Worm (Caenorhabditis elegans): ENCODE measurements around the gene C18B2.2.

C18B2.2 gene

ce11 chrX:3623162-3623561 is at the start of gene C18B2.2:
C18B2.2 (plus strand) TSS chrX:3623462.
- TF ChIP-seq aha-1 (tag) (peak; percentile 61), nhr-76 (tag; optimal IDR thresholded peaks at IDR 0.05) (no peak)

- TF ChIP-seq F49E8.2 (tag; optimal IDR thresholded peaks at IDR 0.05; ENCODE audit: borderline replicate concordance) (no peak), tag-97 (GFP tag; IDR thresholded peaks at IDR 0.05) (no peak), ama-1 (optimal IDR thresholded peaks at IDR 0.05) (no peak), daf-8 (GFP tag; IDR thresholded peaks at IDR 0.05) (no peak), ces-1 (GFP tag; optimal IDR thresholded peaks at IDR 0.05) (no peak), nhr-10 (tag; optimal IDR thresholded peaks at IDR 0.05) (no peak), daf-19 (GFP tag; conservative IDR thresholded peaks at IDR 0.05) (no peak), madf-5 (GFP tag; IDR thresholded peaks at IDR 0.05) (no peak), Y5F2A.4 (GFP tag; optimal IDR thresholded peaks at IDR 0.05) (no peak), mxl-3 (GFP tag; optimal IDR thresholded peaks at IDR 0.05) (no peak), F44E2.7 (GFP tag; IDR thresholded peaks at IDR 0.05) (no peak), attf-4 (tag; optimal IDR thresholded peaks at IDR 0.05) (no peak), lin-38 (GFP tag; IDR thresholded peaks at IDR 0.05) (no peak), lim-7 (GFP tag; IDR thresholded peaks at IDR 0.05) (no peak), mep-1 (tag; optimal IDR thresholded peaks at IDR 0.05) (no peak), fos-1 (tag; optimal IDR thresholded peaks at IDR 0.05) (no peak)
Measured at ce11 chrX:3573482-3573881, 49.8 kb upstream of the C18B2.2 start, which contains the start of gene T27A10.5. T27A10.5 (minus strand) TSS chrX:3573582.

ce11 chrX:3576239-3576638 is 47.0 kb upstream of the C18B2.2 start, which contains the start of gene ckc-1:
ckc-1 (plus strand) TSS chrX:3576606.
- TF ChIP-seq nhr-11 (tag; optimal IDR thresholded peaks at IDR 0.05), result no peak
- no peak for TF ChIP-seq fos-1 (tag; optimal IDR thresholded peaks at IDR 0.05)
- no peak for TF ChIP-seq nhr-25 (tag; optimal IDR thresholded peaks at IDR 0.05; ENCODE audit: borderline replicate concordance, insufficient read depth)
- no peak for TF ChIP-seq lir-3 (tag; optimal IDR thresholded peaks at IDR 0.05)
- TF ChIP-seq fkh-10 (GFP tag; optimal IDR thresholded peaks at IDR 0.05), result no peak
- peak; percentile 85 for TF ChIP-seq php-3 (GFP tag; IDR thresholded peaks at IDR 0.05)
- no peak for TF ChIP-seq Y75B8A.6 (GFP tag; IDR thresholded peaks at IDR 0.05)
- TF ChIP-seq sdz-12 (GFP tag; optimal IDR thresholded peaks at IDR 0.05), result no peak
- TF ChIP-seq dve-1 (tag; optimal IDR thresholded peaks at IDR 0.05; ENCODE audit: insufficient read depth), result peak; percentile 91
- no peak for TF ChIP-seq unc-130 (GFP tag; optimal IDR thresholded peaks at IDR 0.05)
- TF ChIP-seq gei-8 (GFP tag; optimal IDR thresholded peaks at IDR 0.05), result no peak
- no peak for TF ChIP-seq zip-11 (GFP tag; IDR thresholded peaks at IDR 0.05)
- TF ChIP-seq mxl-3 (GFP tag; optimal IDR thresholded peaks at IDR 0.05), result no peak
- TF ChIP-seq D1046.2 (GFP tag; IDR thresholded peaks at IDR 0.05), result no peak
- TF ChIP-seq dpl-1 (GFP tag; optimal IDR thresholded peaks at IDR 0.05), result no peak
- no peak for TF ChIP-seq ceh-62 (tag; optimal IDR thresholded peaks at IDR 0.05)
- TF ChIP-seq F37D6.2 (tag; optimal IDR thresholded peaks at IDR 0.05), result no peak
- TF ChIP-seq egl-27 (tag; optimal IDR thresholded peaks at IDR 0.05), result no peak
- no peak for TF ChIP-seq daf-8 (GFP tag; IDR thresholded peaks at IDR 0.05)
- TF ChIP-seq lin-13 (GFP tag; optimal IDR thresholded peaks at IDR 0.05), result no peak
- TF ChIP-seq nhr-6 (tag; optimal IDR thresholded peaks at IDR 0.05), result no peak
- no peak for TF ChIP-seq F49E8.2 (tag; optimal IDR thresholded peaks at IDR 0.05; ENCODE audit: borderline replicate concordance)
- no peak for TF ChIP-seq aha-1 (tag)
- TF ChIP-seq tra-1 (GFP tag; IDR thresholded peaks at IDR 0.05), result peak; percentile 75
- no peak for TF ChIP-seq dmd-9 (GFP tag; IDR thresholded peaks at IDR 0.05)
- no peak for TF ChIP-seq arid-1 (GFP tag; conservative IDR thresholded peaks at IDR 0.05)
- TF ChIP-seq nhr-28 (tag; optimal IDR thresholded peaks at IDR 0.05), result peak; percentile 89
- peak; percentile 87 for TF ChIP-seq dmd-6 (GFP tag; IDR thresholded peaks at IDR 0.05)
- no peak for TF ChIP-seq ZK337.2 (GFP tag; IDR thresholded peaks at IDR 0.05)
- no peak for TF ChIP-seq ZK546.5 (tag; optimal IDR thresholded peaks at IDR 0.05)
- TF ChIP-seq ztf-7 (tag; optimal IDR thresholded peaks at IDR 0.05), result peak; percentile 8
- no peak for TF ChIP-seq skn-1 (tag; optimal IDR thresholded peaks at IDR 0.05)
- no peak for TF ChIP-seq snpc-1.2 (GFP tag; IDR thresholded peaks at IDR 0.05)
- no peak for TF ChIP-seq zag-1 (tag; optimal IDR thresholded peaks at IDR 0.05)
- TF ChIP-seq T26A8.4 (GFP tag; IDR thresholded peaks at IDR 0.05), result no peak
- no peak for TF ChIP-seq ceh-82 (tag; optimal IDR thresholded peaks at IDR 0.05)
- peak; percentile 22 for TF ChIP-seq hlh-30 (tag; optimal IDR thresholded peaks at IDR 0.05; ENCODE audit: insufficient read depth)
- TF ChIP-seq F44E2.7 (GFP tag; IDR thresholded peaks at IDR 0.05), result no peak

Measured in whole organism, L4 larva.